Worm (Caenorhabditis elegans) whole organism, L1 larva: Measurements from ENCODE around the gene F36H9.5.
A peak's percentile ranks its signal among the peaks of the same experiment; 100 is the strongest.

Experiments
- C16A3.4 ChIP-seq: fragments of 150-350 bp; optimal IDR thresholded peaks from 2 replicates; lab custom pipeline; 2014; ENCODE audit warnings: missing biosample characterization, missing genetic modification characterization
- C34B4.2 ChIP-seq: sonication (generic microtip); optimal IDR thresholded peaks from 2 replicates; lab custom pipeline; 2017; ENCODE audit warnings: mild to moderate bottlenecking, missing genetic modification characterization, missing compliant biosample characterization
- Y116A8C.19 ChIP-seq: sonication (generic microtip); optimal IDR thresholded peaks from 2 replicates; lab custom pipeline; 2016; ENCODE audit warnings: missing compliant biosample characterization, missing genetic modification characterization, borderline replicate concordance
- aha-1 ChIP-seq: fragments of 150-350 bp; optimal IDR thresholded peaks from 2 replicates; lab custom pipeline; 2014; ENCODE audit warnings: missing biosample characterization, missing genetic modification characterization
- alr-1 ChIP-seq: fragments of 200-800 bp; sonication (Bioruptor generic); optimal IDR thresholded peaks from 2 replicates; lab custom pipeline; 2018; ENCODE audit warnings: borderline replicate concordance, mild to moderate bottlenecking, missing genetic modification characterization, missing compliant biosample characterization
- blmp-1 ChIP-seq: fragments of 150-350 bp; optimal IDR thresholded peaks from 2 replicates; lab custom pipeline; 2014; ENCODE audit warnings: missing biosample characterization, missing genetic modification characterization
- ceh-82 ChIP-seq, 3 experiments: fragments of 150-350 bp in 1 of 3; sonication (generic microtip) in 2 of 3; optimal IDR thresholded peaks; 2 replicates each; lab custom pipeline; 2014 to 2017; ENCODE audit warnings: missing biosample characterization in 3 of 3, missing genetic modification characterization in 3 of 3
- efl-1 ChIP-seq, 4 experiments: fragments of 150-350 bp; optimal IDR thresholded peaks in 3 of 4; peaks in 1 of 4; 1 replicate in 1 of 4; 2 replicates in 3 of 4; lab custom pipeline; 2014; ENCODE audit warnings: missing biosample characterization in 2 of 4, missing genetic modification characterization in 2 of 4, missing genetic modification reagents in 2 of 4
- efl-3 ChIP-seq: fragments of 200-800 bp; sonication (Bioruptor generic); optimal IDR thresholded peaks from 2 replicates; lab custom pipeline; 2018; ENCODE audit warnings: mild to moderate bottlenecking, missing genetic modification characterization, missing compliant biosample characterization
- egl-27 ChIP-seq, 2 experiments: fragments of 150-350 bp in 1 of 2; sonication (generic microtip); optimal IDR thresholded peaks; 3 replicates each; lab custom pipeline; 2017 to 2018; ENCODE audit warnings: missing biosample characterization in 2 of 2, missing genetic modification characterization in 2 of 2, missing genetic modification reagents in 2 of 2
- elt-2 ChIP-seq: sonication (generic microtip); optimal IDR thresholded peaks from 2 replicates; lab custom pipeline; 2016; ENCODE audit warnings: missing genetic modification characterization, mild to moderate bottlenecking, inconsistent platforms, missing compliant biosample characterization, missing genetic modification reagents
- elt-3 ChIP-seq, 6 experiments: fragments of 150-350 bp in 1 of 6; sonication (generic microtip); optimal IDR thresholded peaks; 2 replicates each; lab custom pipeline; 2017 to 2018; ENCODE audit warnings: missing biosample characterization in 6 of 6, missing genetic modification characterization in 6 of 6, inconsistent platforms in 1 of 6
- ets-5 ChIP-seq: fragments of 200-800 bp; sonication (Bioruptor generic); IDR thresholded peaks from 2 replicates; pipeline ENCODE4 v1.3.6; 2022; ENCODE audit warnings: missing genetic modification characterization, missing compliant biosample characterization
- fkh-10 ChIP-seq: sonication (generic microtip); optimal IDR thresholded peaks from 2 replicates; lab custom pipeline; 2017; ENCODE audit warnings: missing biosample characterization, missing genetic modification reagents, missing genetic modification characterization
- fkh-4 ChIP-seq: sonication (generic microtip); optimal IDR thresholded peaks from 2 replicates; lab custom pipeline; 2016; ENCODE audit warnings: missing compliant biosample characterization, missing genetic modification characterization, borderline replicate concordance
- fkh-8 ChIP-seq: sonication (generic microtip); optimal IDR thresholded peaks from 2 replicates; lab custom pipeline; 2016; ENCODE audit warnings: mild to moderate bottlenecking, missing genetic modification characterization, missing compliant biosample characterization
- grh-1 ChIP-seq: fragments of 200-800 bp; sonication (Bioruptor generic); IDR thresholded peaks from 2 replicates; pipeline ENCODE4 v1.3.6; 2022; ENCODE audit warnings: missing genetic modification reagents, missing genetic modification characterization, missing compliant biosample characterization
- hlh-17 ChIP-seq: fragments of 200-800 bp; sonication (Bioruptor generic); optimal IDR thresholded peaks from 2 replicates; lab custom pipeline; 2018; ENCODE audit warnings: missing genetic modification characterization, mild to moderate bottlenecking, missing compliant biosample characterization, moderate library complexity, borderline replicate concordance
- hlh-4 ChIP-seq: sonication (generic microtip); optimal IDR thresholded peaks from 2 replicates; lab custom pipeline; 2016; ENCODE audit warnings: mild to moderate bottlenecking, missing genetic modification characterization, missing compliant biosample characterization
- irx-1 ChIP-seq: sonication (generic microtip); optimal IDR thresholded peaks from 2 replicates; lab custom pipeline; 2016; ENCODE audit warnings: missing genetic modification characterization, missing compliant biosample characterization
- jun-1 ChIP-seq: fragments of 150-350 bp; optimal IDR thresholded peaks from 2 replicates; lab custom pipeline; 2014; ENCODE audit warnings: missing biosample characterization, missing genetic modification reagents, missing genetic modification characterization
- lin-13 ChIP-seq: fragments of 150-350 bp; optimal IDR thresholded peaks from 2 replicates; lab custom pipeline; 2014; ENCODE audit warnings: missing biosample characterization, missing genetic modification reagents, missing genetic modification characterization
- lin-14 ChIP-seq: fragments of 200-800 bp; sonication (Bioruptor generic); optimal IDR thresholded peaks from 2 replicates; lab custom pipeline; 2018; ENCODE audit warnings: mild to moderate bottlenecking, missing genetic modification characterization, moderate library complexity, missing compliant biosample characterization
- lin-39 ChIP-seq: fragments of 150-350 bp; optimal IDR thresholded peaks from 2 replicates; lab custom pipeline; 2014; ENCODE audit warnings: missing biosample characterization, missing genetic modification reagents, missing genetic modification characterization
- lir-3 ChIP-seq: sonication (generic microtip); optimal IDR thresholded peaks from 2 replicates; lab custom pipeline; 2016; ENCODE audit warnings: mild to moderate bottlenecking, missing genetic modification characterization, moderate library complexity, missing compliant biosample characterization; ENCODE audit not compliant: poor library complexity
- mab-9 ChIP-seq: fragments of 200-800 bp; sonication (Bioruptor generic); IDR thresholded peaks from 2 replicates; pipeline ENCODE4 v1.3.6; 2022; ENCODE audit warnings: missing genetic modification reagents, missing genetic modification characterization, missing compliant biosample characterization
- mef-2 ChIP-seq: fragments of 150-350 bp; optimal IDR thresholded peaks from 2 replicates; lab custom pipeline; 2014; ENCODE audit warnings: missing biosample characterization, missing genetic modification characterization
- nhr-11 ChIP-seq: fragments of 150-350 bp; optimal IDR thresholded peaks from 2 replicates; lab custom pipeline; 2014; ENCODE audit warnings: missing biosample characterization, missing genetic modification characterization
- nhr-12 ChIP-seq: sonication (generic microtip); optimal IDR thresholded peaks from 2 replicates; lab custom pipeline; 2017; ENCODE audit warnings: missing biosample characterization, missing genetic modification characterization
- nhr-20 ChIP-seq: sonication (generic microtip); optimal IDR thresholded peaks from 2 replicates; lab custom pipeline; 2016; ENCODE audit warnings: mild to moderate bottlenecking, missing genetic modification characterization, missing compliant biosample characterization
- nhr-237 ChIP-seq: fragments of 150-350 bp; optimal IDR thresholded peaks from 2 replicates; lab custom pipeline; 2014; ENCODE audit warnings: missing biosample characterization, missing genetic modification characterization
- nhr-28 ChIP-seq: fragments of 150-350 bp; optimal IDR thresholded peaks from 2 replicates; lab custom pipeline; 2014; ENCODE audit warnings: missing biosample characterization, missing genetic modification characterization
- nhr-77 ChIP-seq: fragments of 150-350 bp; optimal IDR thresholded peaks from 2 replicates; lab custom pipeline; 2014; ENCODE audit warnings: missing biosample characterization, missing genetic modification characterization
- nhr-84 ChIP-seq: sonication (generic microtip); optimal IDR thresholded peaks from 2 replicates; lab custom pipeline; 2017; ENCODE audit warnings: missing biosample characterization, missing genetic modification characterization
- nhr-85 ChIP-seq: sonication (generic microtip); peaks from one replicate; lab custom pipeline; 2016; ENCODE audit warnings: missing genetic modification characterization, inconsistent platforms, missing compliant biosample characterization
- nhr-90 ChIP-seq: sonication (generic microtip); optimal IDR thresholded peaks from 2 replicates; lab custom pipeline; 2016; ENCODE audit warnings: mild to moderate bottlenecking, missing genetic modification characterization, missing compliant biosample characterization; ENCODE audit not compliant: poor library complexity
- pax-3 ChIP-seq: fragments of 200-800 bp; sonication (Bioruptor generic); optimal IDR thresholded peaks from 2 replicates; lab custom pipeline; 2018; ENCODE audit warnings: mild to moderate bottlenecking, missing genetic modification characterization, moderate library complexity, missing compliant biosample characterization
- pqm-1 ChIP-seq: sonication (generic microtip); optimal IDR thresholded peaks from 3 replicates; lab custom pipeline; 2017; ENCODE audit warnings: missing biosample characterization, missing genetic modification characterization
- snpc-4 ChIP-seq: fragments of 150-350 bp; optimal IDR thresholded peaks from 2 replicates; lab custom pipeline; 2014; ENCODE audit warnings: missing biosample characterization, missing genetic modification characterization
- sup-37 ChIP-seq: fragments of 200-800 bp; sonication (Bioruptor generic); optimal IDR thresholded peaks from 2 replicates; lab custom pipeline; 2018; ENCODE audit warnings: mild to moderate bottlenecking, missing genetic modification characterization, missing compliant biosample characterization
- swsn-7 ChIP-seq: sonication (generic microtip); optimal IDR thresholded peaks from 2 replicates; lab custom pipeline; 2016; ENCODE audit warnings: missing genetic modification characterization, missing compliant biosample characterization
- tlp-1 ChIP-seq: fragments of 150-350 bp; optimal IDR thresholded peaks from 2 replicates; lab custom pipeline; 2014; ENCODE audit warnings: missing biosample characterization, missing genetic modification characterization
- unc-130 ChIP-seq: fragments of 150-350 bp; optimal IDR thresholded peaks from 2 replicates; lab custom pipeline; 2017; ENCODE audit warnings: missing biosample characterization, missing genetic modification characterization, inconsistent platforms
- unc-30 ChIP-seq: sonication (generic microtip); optimal IDR thresholded peaks from 2 replicates; lab custom pipeline; 2017; ENCODE audit warnings: missing biosample characterization, missing genetic modification characterization
- unc-62 ChIP-seq: fragments of 150-350 bp; optimal IDR thresholded peaks from 2 replicates; lab custom pipeline; 2014; ENCODE audit warnings: missing biosample characterization, missing genetic modification reagents, missing genetic modification characterization
- unc-86 ChIP-seq: sonication (generic microtip); optimal IDR thresholded peaks from 2 replicates; lab custom pipeline; 2016; ENCODE audit warnings: missing genetic modification characterization, missing compliant biosample characterization
- unc-98 ChIP-seq: fragments of 200-800 bp; sonication (Bioruptor generic); IDR thresholded peaks from 2 replicates; pipeline ENCODE4 v1.3.6; 2022; ENCODE audit warnings: missing genetic modification characterization, missing compliant biosample characterization
- vab-15 ChIP-seq: sonication (generic microtip); optimal IDR thresholded peaks from 2 replicates; lab custom pipeline; 2017; ENCODE audit warnings: missing genotype, mild to moderate bottlenecking, missing genetic modification characterization, missing compliant biosample characterization
- xbp-1 ChIP-seq: sonication (generic microtip); optimal IDR thresholded peaks from 2 replicates; lab custom pipeline; 2016; ENCODE audit warnings: missing genetic modification characterization, missing compliant biosample characterization
- zag-1 ChIP-seq: fragments of 150-350 bp; optimal IDR thresholded peaks from 2 replicates; lab custom pipeline; 2014; ENCODE audit warnings: missing biosample characterization, missing genetic modification characterization
- zip-4 ChIP-seq: fragments of 200-800 bp; sonication (Bioruptor generic); optimal IDR thresholded peaks from 2 replicates; lab custom pipeline; 2018; ENCODE audit warnings: mild to moderate bottlenecking, missing genetic modification characterization, moderate library complexity, missing compliant biosample characterization
- ztf-4 ChIP-seq: fragments of 150-350 bp; optimal IDR thresholded peaks from 2 replicates; lab custom pipeline; 2014; ENCODE audit warnings: missing biosample characterization, missing genetic modification characterization

F36H9.5 gene

ce11 chrV:1743205-1743870 is 38.5 kb downstream of the F36H9.5 start, which contains the start of gene nhr-256 (continued):
- peak; percentile 92 for TF ChIP-seq blmp-1 (tag; lab: Kevin White, UChicago)
- TF ChIP-seq ets-5 (GFP tag; lab: Robert Waterston, UW), result no peak
- TF ChIP-seq efl-3, result no peak
- TF ChIP-seq elt-3 (tag; optimal IDR thresholded peaks at IDR 0.05; lab: Kevin White, UChicago), result peak in 3 of 6 experiments; percentile 22 to 57 (median 56)
- no peak for TF ChIP-seq grh-1 (GFP tag; lab: Robert Waterston, UW)
- peak; percentile 52 for TF ChIP-seq snpc-4 (tag; lab: Kevin White, UChicago)
- TF ChIP-seq unc-130 (tag; lab: Kevin White, UChicago), result no peak
- TF ChIP-seq lin-13 (GFP tag; lab: Kevin White, UChicago), result no peak
- TF ChIP-seq jun-1 (tag; lab: Kevin White, UChicago), result no peak
- TF ChIP-seq nhr-77 (tag; lab: Kevin White, UChicago), result peak; percentile 67
- peak; percentile 2 to 34 (median 13) for TF ChIP-seq ceh-82 (tag; optimal IDR thresholded peaks at IDR 0.05; lab: Kevin White, UChicago)
- TF ChIP-seq unc-86, result no peak
- no peak for TF ChIP-seq mab-9
- TF ChIP-seq nhr-20 (tag; lab: Kevin White, UChicago), result peak; percentile 84
- TF ChIP-seq elt-2 (tag; lab: Kevin White, UChicago), result peak; percentile 85
- peak; percentile 72 to 82 for TF ChIP-seq efl-1 (optimal IDR thresholded peaks at IDR 0.05; lab: Kevin White, UChicago)
- TF ChIP-seq efl-1 (GFP tag; optimal IDR thresholded peaks at IDR 0.05 in 1 of 2; lab: Kevin White, UChicago), result peak; percentile 43 to 64
- TF ChIP-seq vab-15 (tag; lab: Kevin White, UChicago), result no peak
- peak; percentile 54 for TF ChIP-seq swsn-7 (tag; lab: Kevin White, UChicago)
- no peak for TF ChIP-seq C34B4.2 (tag; lab: Kevin White, UChicago)
- TF ChIP-seq ztf-4 (tag; lab: Kevin White, UChicago), result no peak
- TF ChIP-seq pqm-1 (tag; lab: Kevin White, UChicago), result no peak
- TF ChIP-seq sup-37, result no peak
- no peak for TF ChIP-seq fkh-4
- no peak for TF ChIP-seq zip-4 (GFP tag; lab: Kevin White, UChicago)
- no peak for TF ChIP-seq zag-1 (tag; lab: Kevin White, UChicago)
- TF ChIP-seq Y116A8C.19, result no peak
- TF ChIP-seq nhr-85 (tag; lab: Kevin White, UChicago), result peak; percentile 84
- TF ChIP-seq alr-1 (tag; lab: Kevin White, UChicago), result no peak
- peak; percentile 27 for TF ChIP-seq xbp-1 (tag; lab: Kevin White, UChicago)
- TF ChIP-seq irx-1, result peak; percentile 33
- TF ChIP-seq hlh-4 (tag; lab: Kevin White, UChicago), result no peak
- TF ChIP-seq lin-39 (tag; lab: Kevin White, UChicago), result no peak
- TF ChIP-seq lin-14 (GFP tag; lab: Kevin White, UChicago), result no peak
- peak; percentile 50 for TF ChIP-seq fkh-8 (tag; lab: Kevin White, UChicago)
- TF ChIP-seq nhr-237, result peak; percentile 49
- TF ChIP-seq unc-30, result no peak
- no peak for TF ChIP-seq mef-2
- TF ChIP-seq C16A3.4 (tag; lab: Kevin White, UChicago), result peak; percentile 43
- peak; percentile 29 for TF ChIP-seq nhr-12
- TF ChIP-seq nhr-11 (tag; lab: Kevin White, UChicago), result peak; percentile 35
- peak; percentile 32 for TF ChIP-seq lir-3 (tag; lab: Kevin White, UChicago)
- no peak for TF ChIP-seq pax-3 (tag; lab: Kevin White, UChicago)
- TF ChIP-seq nhr-90 (tag; lab: Kevin White, UChicago), result peak; percentile 68
- no peak for TF ChIP-seq hlh-17 (GFP tag; lab: Kevin White, UChicago)
- TF ChIP-seq tlp-1 (tag; lab: Kevin White, UChicago), result no peak
- no peak for TF ChIP-seq unc-62 (GFP tag; lab: Kevin White, UChicago)
- TF ChIP-seq nhr-84 (tag; lab: Kevin White, UChicago), result no peak
- no peak for TF ChIP-seq unc-98 (GFP tag; lab: Robert Waterston, UW)
- TF ChIP-seq fkh-10 (GFP tag; lab: Kevin White, UChicago), result no peak
- peak; percentile 50 for TF ChIP-seq nhr-28 (tag; lab: Kevin White, UChicago)
- TF ChIP-seq egl-27 (tag; optimal IDR thresholded peaks at IDR 0.05; lab: Kevin White, UChicago), result no peak
- no peak for TF ChIP-seq aha-1 (tag; lab: Kevin White, UChicago)
